Fruit fly (Drosophila melanogaster): Measurements from ENCODE around the gene LanA.

Gene LanA

DNA sequence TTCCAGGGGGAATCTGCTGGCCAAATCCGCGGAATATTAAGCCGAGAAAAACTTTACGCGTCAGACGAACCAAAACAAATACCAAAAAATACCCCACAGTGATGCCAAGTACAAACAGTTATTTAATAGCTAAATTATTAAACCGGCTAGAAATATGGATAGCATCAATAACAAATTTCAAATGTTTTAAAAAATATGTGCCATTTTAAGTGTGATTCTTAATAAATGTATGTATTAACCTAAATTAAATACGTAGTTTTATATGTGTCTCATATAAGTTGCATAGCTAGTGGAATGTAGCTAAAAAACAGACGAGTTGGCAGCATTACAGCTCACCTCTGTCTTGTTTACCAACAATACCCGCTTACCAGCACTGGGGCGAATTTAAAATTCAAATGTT is 36.0 kb downstream of the LanA start, which contains the start of gene CG10274 (continued):
- peak; percentile 67 for TF ChIP-seq CG1647 (GFP tag; optimal IDR thresholded peaks at IDR 0.05)
- no peak for TF ChIP-seq CG11696 (GFP tag; IDR thresholded peaks at IDR 0.05)
- TF ChIP-seq danr (GFP tag; IDR thresholded peaks at IDR 0.05), result no peak
- 0 out of 2 replicates have a peak, but pooled peaks have one; percentile 47 for TF ChIP-seq CG6272 (GFP tag; IDR thresholded peaks at IDR 0.05)
- no peak for TF ChIP-seq vnd (GFP tag; IDR thresholded peaks at IDR 0.05; ENCODE audit: partially characterized antibody)
- peak; percentile 72 for TF ChIP-seq chn (GFP tag; optimal IDR thresholded peaks at IDR 0.05)
- peak; percentile 98 for TF ChIP-seq Ets65A (GFP tag)
- no peak for TF ChIP-seq bigmax (GFP tag; optimal IDR thresholded peaks at IDR 0.05)
- peak; percentile 38 for TF ChIP-seq CG17802 (tag; optimal IDR thresholded peaks at IDR 0.05)
- TF ChIP-seq kah (GFP tag; optimal IDR thresholded peaks at IDR 0.05), result no peak
- TF ChIP-seq scrt (GFP tag; optimal IDR thresholded peaks at IDR 0.05), result no peak
- TF ChIP-seq cato (GFP tag; optimal IDR thresholded peaks at IDR 0.05; ENCODE audit: borderline replicate concordance), result peak; percentile 56
- no peak for TF ChIP-seq Nf-YA (GFP tag; IDR thresholded peaks at IDR 0.05)
- peak; percentile 67 for TF ChIP-seq CG9437 (GFP tag; optimal IDR thresholded peaks at IDR 0.05)
- TF ChIP-seq gem (tag; optimal IDR thresholded peaks at IDR 0.05), result peak; percentile 86
- TF ChIP-seq Sox102F (GFP tag; optimal IDR thresholded peaks at IDR 0.05), result no peak
- TF ChIP-seq CG7556 (GFP tag; optimal IDR thresholded peaks at IDR 0.05), result peak; percentile 57
- peak; percentile 51 for TF ChIP-seq CG12104 (GFP tag; optimal IDR thresholded peaks at IDR 0.05)
- peak in 1 of 2 experiments; percentile 16 for TF ChIP-seq crp (GFP tag; optimal IDR thresholded peaks at IDR 0.05)
- TF ChIP-seq ftz-f1 (GFP tag; optimal IDR thresholded peaks at IDR 0.05), result no peak
- TF ChIP-seq Ptx1 (GFP tag; IDR thresholded peaks at IDR 0.05), result peak; percentile 76
- TF ChIP-seq CG9876 (GFP tag; optimal IDR thresholded peaks at IDR 0.05), result peak; percentile 56
- peak in 1 of 2 experiments; percentile 67 for TF ChIP-seq Pdp1 (GFP tag; optimal IDR thresholded peaks at IDR 0.05)
- TF ChIP-seq sug (tag; optimal IDR thresholded peaks at IDR 0.05), result peak; percentile 84
- peak; percentile 55 for TF ChIP-seq Mes4 (GFP tag; optimal IDR thresholded peaks at IDR 0.05)
- peak; percentile 53; the same call in 1 of the 3 replicates for TF ChIP-seq zfh1 (GFP tag; IDR thresholded peaks at IDR 0.05)
- TF ChIP-seq pan (optimal IDR thresholded peaks at IDR 0.05), result no peak
- peak in 1 of 2 experiments; percentile 55 for TF ChIP-seq pan (GFP tag; optimal IDR thresholded peaks at IDR 0.05 in 1 of 2, IDR thresholded peaks at IDR 0.05 in 1 of 2)
- TF ChIP-seq Atf6 (GFP tag; IDR thresholded peaks at IDR 0.05), result peak; percentile 66
- TF ChIP-seq zen (tag; optimal IDR thresholded peaks at IDR 0.05), result peak; percentile 81
- no peak for TF ChIP-seq CG1832 (GFP tag; optimal IDR thresholded peaks at IDR 0.05)
- TF ChIP-seq Neu2 (GFP tag; optimal IDR thresholded peaks at IDR 0.05; ENCODE audit: borderline replicate concordance), result no peak
- no peak for TF ChIP-seq mld (GFP tag; IDR thresholded peaks at IDR 0.05; ENCODE audit: partially characterized antibody)
- TF ChIP-seq CG2120 (GFP tag; optimal IDR thresholded peaks at IDR 0.05), result peak; percentile 91
- no peak for TF ChIP-seq fru (optimal IDR thresholded peaks at IDR 0.05)
- no peak for TF ChIP-seq CG42726 (GFP tag; IDR thresholded peaks at IDR 0.05; ENCODE audit: partially characterized antibody)
- TF ChIP-seq CG4360 (GFP tag; IDR thresholded peaks at IDR 0.05), result no peak
- no peak for TF ChIP-seq CG31365 (tag; optimal IDR thresholded peaks at IDR 0.05)
- peak; percentile 80 for TF ChIP-seq mam (GFP tag; optimal IDR thresholded peaks at IDR 0.05)
- TF ChIP-seq CG12155 (GFP tag; optimal IDR thresholded peaks at IDR 0.05), result peak; percentile 90
- peak; percentile 79 for TF ChIP-seq CG3995 (GFP tag; optimal IDR thresholded peaks at IDR 0.05)
- peak; percentile 52; the same call in 1 of the 2 replicates for TF ChIP-seq CG32772 (GFP tag; IDR thresholded peaks at IDR 0.05)
- TF ChIP-seq Vsx1 (GFP tag; optimal IDR thresholded peaks at IDR 0.05), result no peak
- no peak for TF ChIP-seq Hand (GFP tag; optimal IDR thresholded peaks at IDR 0.05)
- peak; percentile 43 for TF ChIP-seq CG6765 (GFP tag; optimal IDR thresholded peaks at IDR 0.05)
- TF ChIP-seq CG1233 (GFP tag; optimal IDR thresholded peaks at IDR 0.05), result peak; percentile 65
- peak; percentile 71 for TF ChIP-seq CG7786 (GFP tag; optimal IDR thresholded peaks at IDR 0.05)
- TF ChIP-seq Hsf (GFP tag; optimal IDR thresholded peaks at IDR 0.05), result peak; percentile 87
- TF ChIP-seq ham (GFP tag; IDR thresholded peaks at IDR 0.05), result no peak
- peak; percentile 50 for TF ChIP-seq CG8388 (GFP tag; optimal IDR thresholded peaks at IDR 0.05)
- TF ChIP-seq gfzf (GFP tag; optimal IDR thresholded peaks at IDR 0.05), result peak; percentile 52
